Worm (Caenorhabditis elegans): Measurements from ENCODE around the gene R74.2.

- TF ChIP-seq ceh-14 (tag; optimal IDR thresholded peaks at IDR 0.05) = no peak
- TF ChIP-seq nfya-1 (tag; optimal IDR thresholded peaks at IDR 0.05) = no peak
- TF ChIP-seq dmd-4 (tag; optimal IDR thresholded peaks at IDR 0.05; ENCODE audit: borderline replicate concordance) = no peak
- TF ChIP-seq K09A11.1 (tag; optimal IDR thresholded peaks at IDR 0.05; ENCODE audit: insufficient read depth) = no peak
- no peak for TF ChIP-seq ceh-6 (GFP tag; optimal IDR thresholded peaks at IDR 0.05)
- TF ChIP-seq hlh-6 (tag; optimal IDR thresholded peaks at IDR 0.05) = no peak
- TF ChIP-seq tbx-2 (tag; optimal IDR thresholded peaks at IDR 0.05) = no peak
Measured at ce11 chrIII:4232811-4233269, 44.9 kb downstream of the R74.2 start, which contains the start of gene nhr-20.

Measured in whole organism, late embryonic.